Worm (Caenorhabditis elegans) whole organism, L3 larva: ENCODE measurements around the gene ndc-80.

Experiments
- ZK546.5 ChIP-seq: sonication (generic microtip); optimal IDR thresholded peaks from 2 replicates; lab custom pipeline; 2017; ENCODE audit warnings: missing biosample characterization, missing genetic modification characterization
- ceh-16 ChIP-seq: sonication (generic microtip); optimal IDR thresholded peaks from 2 replicates; lab custom pipeline; 2017; ENCODE audit warnings: missing biosample characterization, missing genetic modification characterization
- egl-27 ChIP-seq: sonication (generic microtip); optimal IDR thresholded peaks from 4 replicates; lab custom pipeline; 2017; ENCODE audit warnings: missing biosample characterization, missing genetic modification reagents, missing genetic modification characterization
- egl-5 ChIP-seq: fragments of 150-350 bp; optimal IDR thresholded peaks from 2 replicates; lab custom pipeline; 2017; ENCODE audit warnings: missing biosample characterization, missing genetic modification reagents, missing genetic modification characterization, inconsistent platforms
- elt-1 ChIP-seq: fragments of 150-350 bp; optimal IDR thresholded peaks from 2 replicates; lab custom pipeline; 2014; ENCODE audit warnings: missing biosample characterization, missing genetic modification characterization
- elt-2 ChIP-seq: sonication (generic microtip); optimal IDR thresholded peaks from 2 replicates; lab custom pipeline; 2016; ENCODE audit warnings: missing genetic modification reagents, mild to moderate bottlenecking, missing genetic modification characterization, missing compliant biosample characterization
- elt-3 ChIP-seq, 3 experiments: fragments of 150-350 bp in 1 of 3; sonication (generic microtip) in 2 of 3; optimal IDR thresholded peaks; 2 replicates in 2 of 3; 4 replicates in 1 of 3; lab custom pipeline; 2014 to 2017; ENCODE audit warnings: missing biosample characterization in 3 of 3, missing genetic modification characterization in 3 of 3
- eor-1 ChIP-seq, 2 experiments: fragments of 150-350 bp; optimal IDR thresholded peaks; 2 replicates each; lab custom pipeline; 2014 to 2018; ENCODE audit warnings: missing biosample characterization in 2 of 2, missing genetic modification characterization in 2 of 2
- fkh-10 ChIP-seq: sonication (generic microtip); optimal IDR thresholded peaks from 2 replicates; lab custom pipeline; 2017; ENCODE audit warnings: missing biosample characterization, missing genetic modification reagents, missing genetic modification characterization
- fkh-2 ChIP-seq: fragments of 150-350 bp; optimal IDR thresholded peaks from 2 replicates; lab custom pipeline; 2014; ENCODE audit warnings: missing biosample characterization, missing genetic modification reagents, missing genetic modification characterization
- fos-1 ChIP-seq: fragments of 150-350 bp; optimal IDR thresholded peaks from 2 replicates; lab custom pipeline; 2014; ENCODE audit warnings: missing biosample characterization, missing genetic modification characterization
- jun-1 ChIP-seq: fragments of 150-350 bp; optimal IDR thresholded peaks from 2 replicates; lab custom pipeline; 2014; ENCODE audit warnings: missing biosample characterization, missing genetic modification reagents, missing genetic modification characterization
- lin-15B ChIP-seq: fragments of 150-350 bp; optimal IDR thresholded peaks from 2 replicates; lab custom pipeline; 2014; ENCODE audit warnings: missing biosample characterization, missing genetic modification characterization
- lin-39 ChIP-seq: fragments of 150-350 bp; optimal IDR thresholded peaks from 2 replicates; lab custom pipeline; 2018; ENCODE audit warnings: missing biosample characterization, missing genetic modification reagents, missing genetic modification characterization
- lsy-12 ChIP-seq: sonication (generic microtip); optimal IDR thresholded peaks from 2 replicates; lab custom pipeline; 2016; ENCODE audit warnings: mild to moderate bottlenecking, missing genetic modification characterization, missing compliant biosample characterization
- mdl-1 ChIP-seq: fragments of 150-350 bp; optimal IDR thresholded peaks from 2 replicates; lab custom pipeline; 2014; ENCODE audit warnings: missing biosample characterization, missing genetic modification characterization
- mml-1 ChIP-seq: fragments of 150-350 bp; sonication (generic microtip); optimal IDR thresholded peaks from 3 replicates; lab custom pipeline; 2014; ENCODE audit warnings: missing biosample characterization, missing genetic modification characterization
- nfya-1 ChIP-seq: sonication (generic microtip); optimal IDR thresholded peaks from 2 replicates; lab custom pipeline; 2017; ENCODE audit warnings: missing genetic modification characterization, mild to moderate bottlenecking, missing compliant biosample characterization, antibody characterized with exemption, moderate library complexity; ENCODE audit not compliant: insufficient read depth
- nhr-12 ChIP-seq: fragments of 150-350 bp; optimal IDR thresholded peaks from 2 replicates; lab custom pipeline; 2014; ENCODE audit warnings: missing biosample characterization, missing genetic modification characterization
- nhr-237 ChIP-seq: fragments of 150-350 bp; optimal IDR thresholded peaks from 2 replicates; lab custom pipeline; 2014; ENCODE audit warnings: missing biosample characterization, missing genetic modification characterization
- nhr-28 ChIP-seq: fragments of 150-350 bp; optimal IDR thresholded peaks from 2 replicates; lab custom pipeline; 2014; ENCODE audit warnings: missing biosample characterization, missing genetic modification characterization
- nhr-43 ChIP-seq: sonication (generic microtip); optimal IDR thresholded peaks from 2 replicates; lab custom pipeline; 2016; ENCODE audit warnings: mild to moderate bottlenecking, missing genetic modification characterization, missing compliant biosample characterization; ENCODE audit not compliant: poor library complexity, severe bottlenecking
- pha-4 ChIP-seq: fragments of 150-350 bp; optimal IDR thresholded peaks from 2 replicates; lab custom pipeline; 2014; ENCODE audit warnings: missing biosample characterization, missing genetic modification reagents, missing genetic modification characterization
- pqm-1 ChIP-seq: fragments of 150-350 bp; optimal IDR thresholded peaks from 2 replicates; lab custom pipeline; 2017; ENCODE audit warnings: missing biosample characterization, missing genetic modification characterization, inconsistent platforms
- tbx-2 ChIP-seq: sonication (generic microtip); optimal IDR thresholded peaks from 2 replicates; lab custom pipeline; 2016; ENCODE audit warnings: mild to moderate bottlenecking, missing genetic modification characterization, missing compliant biosample characterization
- unc-62 ChIP-seq: fragments of 150-350 bp; sonication (generic microtip); optimal IDR thresholded peaks from 4 replicates; lab custom pipeline; 2014; ENCODE audit warnings: missing biosample characterization, missing genetic modification reagents, missing genetic modification characterization
- zag-1 ChIP-seq: fragments of 150-350 bp; optimal IDR thresholded peaks from 2 replicates; lab custom pipeline; 2014; ENCODE audit warnings: missing biosample characterization, missing genetic modification characterization
- ztf-4 ChIP-seq: fragments of 150-350 bp; optimal IDR thresholded peaks from 2 replicates; lab custom pipeline; 2014; ENCODE audit warnings: missing biosample characterization, missing genetic modification characterization

ndc-80 gene

ce11 chrIV:10066456-10066855, 19.5 kb upstream of the ndc-80 start:
- TF ChIP-seq pqm-1 (peak; percentile 10), elt-2 (tag; lab: Kevin White, UChicago) (peak; percentile 44), nhr-237 (tag; lab: Kevin White, UChicago) (no peak)

- no peak for TF ChIP-seq pha-4 (tag; lab: Kevin White, UChicago)
- TF ChIP-seq fkh-10 (GFP tag; lab: Kevin White, UChicago) = peak; percentile 94
Measured at ce11 chrIV:10067541-10067940, 18.4 kb upstream of the ndc-80 start, which contains the start of gene cwn-2. Gene cwn-2 (plus strand): TSS chrIV:10067816.

DNA sequence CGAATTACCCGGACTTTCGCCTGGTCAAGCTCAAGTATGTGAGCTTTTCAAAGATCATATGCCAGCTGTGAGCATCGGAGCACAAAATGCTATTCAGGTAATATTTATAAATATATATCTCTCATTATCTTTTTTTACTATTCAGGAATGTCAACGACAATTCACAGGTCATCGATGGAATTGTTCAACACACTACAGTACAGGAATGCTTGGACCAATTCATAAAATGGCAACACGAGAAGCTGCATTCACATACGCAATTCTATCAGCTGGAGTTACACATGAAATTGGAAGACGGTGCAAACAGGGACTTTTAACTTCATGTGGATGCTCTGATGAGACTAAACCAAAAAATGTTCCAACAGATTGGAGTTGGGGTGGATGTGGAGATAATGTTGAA, 17.7 kb upstream of the ndc-80 start:
- TF ChIP-seq zag-1 (tag; lab: Kevin White, UChicago) = no peak
- no peak for TF ChIP-seq nhr-12 (tag; lab: Kevin White, UChicago)

DNA sequence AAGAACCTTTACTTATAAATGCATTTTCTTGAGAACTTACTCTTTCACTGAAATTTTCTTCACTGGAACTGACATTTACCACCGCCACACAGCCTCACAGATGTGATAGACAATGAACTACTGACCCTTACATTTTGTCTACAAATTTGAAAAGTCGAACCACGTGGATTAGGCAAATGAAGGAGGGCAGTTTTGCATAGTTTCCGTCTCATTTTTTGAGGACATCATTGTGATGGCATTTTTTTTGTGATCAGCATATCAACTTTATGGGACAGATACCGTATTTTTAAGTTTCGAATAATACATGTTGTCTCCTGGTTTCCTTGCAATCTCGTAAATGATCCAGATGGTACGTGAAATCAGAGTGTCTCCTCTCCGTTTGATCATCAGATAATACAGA, 13.4 kb upstream of the ndc-80 start, which contains the start of gene W01B6.3:
W01B6.3 (minus strand) TSS at position 101 of the 400 bp plus-strand sequence.
- TF ChIP-seq ZK546.5 (tag; lab: Kevin White, UChicago) (no peak), fos-1 (tag; lab: Kevin White, UChicago) (no peak), fkh-2 (tag; lab: Kevin White, UChicago) (no peak), eor-1 (tag; optimal IDR thresholded peaks at IDR 0.05; lab: Kevin White, UChicago) (no peak), unc-62 (GFP tag; lab: Kevin White, UChicago) (no peak), elt-1 (no peak), egl-27 (tag; lab: Kevin White, UChicago) (no peak)

DNA sequence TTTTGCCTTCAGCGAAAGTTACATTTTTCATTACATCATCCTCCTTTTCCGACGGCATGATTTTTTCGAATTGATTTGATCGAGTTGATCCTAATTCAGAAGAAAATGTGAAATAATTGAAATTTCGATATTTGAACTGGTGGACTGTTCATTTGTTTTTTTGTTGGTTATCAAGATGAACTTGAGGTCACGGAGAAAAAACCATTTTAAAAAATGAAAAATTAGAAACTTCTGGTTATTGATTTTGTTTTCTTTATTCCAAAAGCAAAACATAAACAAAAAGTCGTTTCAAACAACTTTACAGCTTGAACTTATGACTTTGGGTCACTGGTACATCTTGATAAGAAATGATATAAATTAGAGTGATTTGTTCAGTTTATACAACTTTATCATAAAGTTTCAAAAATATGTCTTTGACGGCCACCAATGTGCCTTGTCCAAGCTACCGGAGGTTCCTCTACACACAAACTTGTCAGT, 10.9 kb upstream of the ndc-80 start, which contains the start of the genes ttbk-4 and W01B6.4:
ttbk-4 (minus strand) TSS at position 101 of the 477 bp plus-strand sequence.
W01B6.4 (plus strand) TSS at position 427 of the 477 bp plus-strand sequence.
- TF ChIP-seq mdl-1 (tag; lab: Kevin White, UChicago) (no peak), ztf-4 (tag; lab: Kevin White, UChicago) (no peak), lin-39 (tag; lab: Kevin White, UChicago) (no peak), elt-3 (tag; optimal IDR thresholded peaks at IDR 0.05; lab: Kevin White, UChicago) (no peak), nhr-43 (tag; lab: Kevin White, UChicago) (no peak), nfya-1 (tag; lab: Kevin White, UChicago) (no peak), zag-1 (tag; lab: Kevin White, UChicago) (no peak), jun-1 (no peak), egl-5 (tag; lab: Kevin White, UChicago) (no peak), lsy-12 (tag; lab: Kevin White, UChicago) (no peak), egl-27 (tag; lab: Kevin White, UChicago) (no peak), mml-1 (tag; lab: Kevin White, UChicago) (no peak), lin-15B (tag; lab: Kevin White, UChicago) (no peak), eor-1 (tag; optimal IDR thresholded peaks at IDR 0.05; lab: Kevin White, UChicago) (no peak), tbx-2 (tag; lab: Kevin White, UChicago) (no peak), elt-2 (tag; lab: Kevin White, UChicago) (no peak), nhr-28 (tag; lab: Kevin White, UChicago) (no peak)
- TF ChIP-seq, all 47 proteins: peak for 0

- TF ChIP-seq nfya-1 (tag; lab: Kevin White, UChicago) (no peak), nhr-12 (tag; lab: Kevin White, UChicago) (no peak), unc-62 (GFP tag; lab: Kevin White, UChicago) (no peak), nhr-28 (tag; lab: Kevin White, UChicago) (no peak), ceh-16 (tag; lab: Kevin White, UChicago) (no peak)
Measured at ce11 chrIV:10075899-10076298, 10.0 kb upstream of the ndc-80 start, which contains the start of gene W01B6.5. Gene W01B6.5 (plus strand): TSS chrIV:10076199.

DNA sequence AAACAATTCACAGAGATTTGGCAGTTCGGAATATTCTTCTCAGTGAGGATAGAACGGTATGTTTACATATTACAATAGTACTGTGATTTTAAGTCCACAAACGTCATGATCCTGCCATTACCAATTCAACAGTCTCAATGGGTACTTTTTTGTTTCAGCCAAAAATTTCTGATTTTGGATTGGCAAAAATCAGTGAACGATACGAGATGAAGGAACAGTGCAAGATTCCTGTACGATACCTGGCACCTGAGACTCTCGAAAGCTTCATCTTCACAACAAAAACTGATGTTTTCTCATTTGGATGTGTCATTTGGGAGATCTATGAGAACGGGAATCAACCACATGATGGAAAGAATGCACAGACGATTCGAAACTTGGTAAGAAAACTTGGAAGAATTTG, 7.9 kb upstream of the ndc-80 start:
- TF ChIP-seq lin-15B (tag; lab: Kevin White, UChicago) = no peak
